Worm (Caenorhabditis elegans) whole organism, L1 larva: ENCODE measurements around the gene svop-1.

ENCODE experiments used
- C16A3.4 ChIP-seq: fragments of 150-350 bp; optimal IDR thresholded peaks from 2 replicates; lab custom pipeline; 2014; ENCODE audit warnings: missing biosample characterization, missing genetic modification characterization
- C34B4.2 ChIP-seq: sonication (generic microtip); optimal IDR thresholded peaks from 2 replicates; lab custom pipeline; 2017; ENCODE audit warnings: mild to moderate bottlenecking, missing genetic modification characterization, missing compliant biosample characterization
- F16B12.6 ChIP-seq: fragments of 150-350 bp; optimal IDR thresholded peaks from 2 replicates; lab custom pipeline; 2014; ENCODE audit warnings: missing biosample characterization, missing genetic modification characterization
- Y116A8C.19 ChIP-seq: sonication (generic microtip); optimal IDR thresholded peaks from 2 replicates; lab custom pipeline; 2016; ENCODE audit warnings: missing compliant biosample characterization, missing genetic modification characterization, borderline replicate concordance
- aha-1 ChIP-seq: fragments of 150-350 bp; optimal IDR thresholded peaks from 2 replicates; lab custom pipeline; 2014; ENCODE audit warnings: missing biosample characterization, missing genetic modification characterization
- ama-1 ChIP-seq: fragments of 150-350 bp; optimal IDR thresholded peaks from 2 replicates; lab custom pipeline; 2014
- blmp-1 ChIP-seq: fragments of 150-350 bp; optimal IDR thresholded peaks from 2 replicates; lab custom pipeline; 2014; ENCODE audit warnings: missing biosample characterization, missing genetic modification characterization
- ceh-8 ChIP-seq: fragments of 200-800 bp; sonication (Bioruptor generic); optimal IDR thresholded peaks from 2 replicates; lab custom pipeline; 2018; ENCODE audit warnings: mild to moderate bottlenecking, missing genetic modification characterization, moderate library complexity, missing compliant biosample characterization
- ceh-82 ChIP-seq, 3 experiments: fragments of 150-350 bp in 1 of 3; sonication (generic microtip) in 2 of 3; optimal IDR thresholded peaks; 2 replicates each; lab custom pipeline; 2014 to 2017; ENCODE audit warnings: missing biosample characterization in 3 of 3, missing genetic modification characterization in 3 of 3
- ces-1 ChIP-seq: fragments of 150-350 bp; optimal IDR thresholded peaks from 2 replicates; lab custom pipeline; 2014; ENCODE audit warnings: missing biosample characterization, missing genetic modification reagents, missing genetic modification characterization
- elt-2 ChIP-seq: sonication (generic microtip); optimal IDR thresholded peaks from 2 replicates; lab custom pipeline; 2016; ENCODE audit warnings: missing genetic modification characterization, mild to moderate bottlenecking, inconsistent platforms, missing compliant biosample characterization, missing genetic modification reagents
- fkh-10 ChIP-seq: sonication (generic microtip); optimal IDR thresholded peaks from 2 replicates; lab custom pipeline; 2017; ENCODE audit warnings: missing biosample characterization, missing genetic modification reagents, missing genetic modification characterization
- fkh-4 ChIP-seq: sonication (generic microtip); optimal IDR thresholded peaks from 2 replicates; lab custom pipeline; 2016; ENCODE audit warnings: missing compliant biosample characterization, missing genetic modification characterization, borderline replicate concordance
- fkh-8 ChIP-seq: sonication (generic microtip); optimal IDR thresholded peaks from 2 replicates; lab custom pipeline; 2016; ENCODE audit warnings: mild to moderate bottlenecking, missing genetic modification characterization, missing compliant biosample characterization
- fos-1 ChIP-seq: fragments of 150-350 bp; optimal IDR thresholded peaks from 2 replicates; lab custom pipeline; 2014; ENCODE audit warnings: missing biosample characterization, missing genetic modification characterization
- grh-1 ChIP-seq: fragments of 200-800 bp; sonication (Bioruptor generic); IDR thresholded peaks from 2 replicates; pipeline ENCODE4 v1.3.6; 2022; ENCODE audit warnings: missing genetic modification reagents, missing genetic modification characterization, missing compliant biosample characterization
- hlh-17 ChIP-seq: fragments of 200-800 bp; sonication (Bioruptor generic); optimal IDR thresholded peaks from 2 replicates; lab custom pipeline; 2018; ENCODE audit warnings: missing genetic modification characterization, mild to moderate bottlenecking, missing compliant biosample characterization, moderate library complexity, borderline replicate concordance
- hpl-2 ChIP-seq: fragments of 150-350 bp; optimal IDR thresholded peaks from 2 replicates; lab custom pipeline; 2014; ENCODE audit warnings: missing biosample characterization, missing genetic modification reagents, missing genetic modification characterization
- irx-1 ChIP-seq: sonication (generic microtip); optimal IDR thresholded peaks from 2 replicates; lab custom pipeline; 2016; ENCODE audit warnings: missing genetic modification characterization, missing compliant biosample characterization
- isw-1 ChIP-seq: fragments of 200-800 bp; sonication (Bioruptor generic); IDR thresholded peaks from 2 replicates; pipeline ENCODE4 v1.3.6; 2022; ENCODE audit warnings: missing genetic modification characterization, missing compliant biosample characterization
- jun-1 ChIP-seq: fragments of 150-350 bp; optimal IDR thresholded peaks from 2 replicates; lab custom pipeline; 2014; ENCODE audit warnings: missing biosample characterization, missing genetic modification reagents, missing genetic modification characterization
- lin-13 ChIP-seq: fragments of 150-350 bp; optimal IDR thresholded peaks from 2 replicates; lab custom pipeline; 2014; ENCODE audit warnings: missing biosample characterization, missing genetic modification reagents, missing genetic modification characterization
- lin-14 ChIP-seq: fragments of 200-800 bp; sonication (Bioruptor generic); optimal IDR thresholded peaks from 2 replicates; lab custom pipeline; 2018; ENCODE audit warnings: mild to moderate bottlenecking, missing genetic modification characterization, moderate library complexity, missing compliant biosample characterization
- lin-35 ChIP-seq, 2 experiments: fragments of 150-350 bp; optimal IDR thresholded peaks; 2 replicates each; lab custom pipeline; 2014; ENCODE audit warnings: missing biosample characterization in 2 of 2, missing genetic modification characterization in 2 of 2, missing genetic modification reagents in 2 of 2
- lin-39 ChIP-seq: fragments of 150-350 bp; optimal IDR thresholded peaks from 2 replicates; lab custom pipeline; 2014; ENCODE audit warnings: missing biosample characterization, missing genetic modification reagents, missing genetic modification characterization
- mab-9 ChIP-seq: fragments of 200-800 bp; sonication (Bioruptor generic); IDR thresholded peaks from 2 replicates; pipeline ENCODE4 v1.3.6; 2022; ENCODE audit warnings: missing genetic modification reagents, missing genetic modification characterization, missing compliant biosample characterization
- mef-2 ChIP-seq: fragments of 150-350 bp; optimal IDR thresholded peaks from 2 replicates; lab custom pipeline; 2014; ENCODE audit warnings: missing biosample characterization, missing genetic modification characterization
- mep-1 ChIP-seq: fragments of 150-350 bp; optimal IDR thresholded peaks from 2 replicates; lab custom pipeline; 2014; ENCODE audit warnings: missing biosample characterization, missing genetic modification characterization
- nhr-11 ChIP-seq: fragments of 150-350 bp; optimal IDR thresholded peaks from 2 replicates; lab custom pipeline; 2014; ENCODE audit warnings: missing biosample characterization, missing genetic modification characterization
- nhr-19 ChIP-seq: fragments of 200-800 bp; sonication (Bioruptor generic); conservative IDR thresholded peaks from 2 replicates; pipeline ENCODE4 v1.3.6; 2022; ENCODE audit warnings: missing genetic modification characterization, missing compliant biosample characterization
- nhr-237 ChIP-seq: fragments of 150-350 bp; optimal IDR thresholded peaks from 2 replicates; lab custom pipeline; 2014; ENCODE audit warnings: missing biosample characterization, missing genetic modification characterization
- nhr-28 ChIP-seq: fragments of 150-350 bp; optimal IDR thresholded peaks from 2 replicates; lab custom pipeline; 2014; ENCODE audit warnings: missing biosample characterization, missing genetic modification characterization
- nhr-47 ChIP-seq: sonication (generic microtip); optimal IDR thresholded peaks from 2 replicates; lab custom pipeline; 2016; ENCODE audit warnings: mild to moderate bottlenecking, missing genetic modification characterization, moderate library complexity, missing compliant biosample characterization
- nhr-71 ChIP-seq: sonication (generic microtip); optimal IDR thresholded peaks from 2 replicates; lab custom pipeline; 2016; ENCODE audit warnings: mild to moderate bottlenecking, missing genetic modification characterization, moderate library complexity, missing compliant biosample characterization
- nhr-76 ChIP-seq: sonication (generic microtip); optimal IDR thresholded peaks from 2 replicates; lab custom pipeline; 2017; ENCODE audit warnings: missing biosample characterization, missing genetic modification characterization
- nhr-77 ChIP-seq: fragments of 150-350 bp; optimal IDR thresholded peaks from 2 replicates; lab custom pipeline; 2014; ENCODE audit warnings: missing biosample characterization, missing genetic modification characterization
- nhr-90 ChIP-seq: sonication (generic microtip); optimal IDR thresholded peaks from 2 replicates; lab custom pipeline; 2016; ENCODE audit warnings: mild to moderate bottlenecking, missing genetic modification characterization, missing compliant biosample characterization; ENCODE audit not compliant: poor library complexity
- pag-3 ChIP-seq: sonication (generic microtip); optimal IDR thresholded peaks from 2 replicates; lab custom pipeline; 2017; ENCODE audit warnings: missing genetic modification characterization, mild to moderate bottlenecking, missing compliant biosample characterization, antibody characterized with exemption, borderline replicate concordance; ENCODE audit not compliant: insufficient read depth
- pax-3 ChIP-seq: fragments of 200-800 bp; sonication (Bioruptor generic); optimal IDR thresholded peaks from 2 replicates; lab custom pipeline; 2018; ENCODE audit warnings: mild to moderate bottlenecking, missing genetic modification characterization, moderate library complexity, missing compliant biosample characterization
- pqm-1 ChIP-seq: sonication (generic microtip); optimal IDR thresholded peaks from 3 replicates; lab custom pipeline; 2017; ENCODE audit warnings: missing biosample characterization, missing genetic modification characterization
- skn-1 ChIP-seq: fragments of 150-350 bp; optimal IDR thresholded peaks from 2 replicates; lab custom pipeline; 2014; ENCODE audit warnings: missing biosample characterization, missing genetic modification characterization
- snpc-4 ChIP-seq: fragments of 150-350 bp; optimal IDR thresholded peaks from 2 replicates; lab custom pipeline; 2014; ENCODE audit warnings: missing biosample characterization, missing genetic modification characterization
- snu-23 ChIP-seq: sonication (generic microtip); optimal IDR thresholded peaks from 2 replicates; lab custom pipeline; 2016; ENCODE audit warnings: missing genetic modification characterization, missing compliant biosample characterization
- sox-4 ChIP-seq: sonication (generic microtip); optimal IDR thresholded peaks from 2 replicates; lab custom pipeline; 2016; ENCODE audit warnings: missing genetic modification characterization, missing compliant biosample characterization
- sptf-1 ChIP-seq: fragments of 150-350 bp; optimal IDR thresholded peaks from 2 replicates; lab custom pipeline; 2014; ENCODE audit warnings: missing biosample characterization, missing genetic modification characterization
- swsn-7 ChIP-seq: sonication (generic microtip); optimal IDR thresholded peaks from 2 replicates; lab custom pipeline; 2016; ENCODE audit warnings: missing genetic modification characterization, missing compliant biosample characterization
- tbx-2 ChIP-seq: sonication (generic microtip); optimal IDR thresholded peaks from 2 replicates; lab custom pipeline; 2016; ENCODE audit warnings: missing genetic modification characterization, missing compliant biosample characterization
- tlp-1 ChIP-seq: fragments of 150-350 bp; optimal IDR thresholded peaks from 2 replicates; lab custom pipeline; 2014; ENCODE audit warnings: missing biosample characterization, missing genetic modification characterization
- unc-130 ChIP-seq: fragments of 150-350 bp; optimal IDR thresholded peaks from 2 replicates; lab custom pipeline; 2017; ENCODE audit warnings: missing biosample characterization, missing genetic modification characterization, inconsistent platforms
- unc-30 ChIP-seq: sonication (generic microtip); optimal IDR thresholded peaks from 2 replicates; lab custom pipeline; 2017; ENCODE audit warnings: missing biosample characterization, missing genetic modification characterization
- zag-1 ChIP-seq: fragments of 150-350 bp; optimal IDR thresholded peaks from 2 replicates; lab custom pipeline; 2014; ENCODE audit warnings: missing biosample characterization, missing genetic modification characterization
- zip-4 ChIP-seq: fragments of 200-800 bp; sonication (Bioruptor generic); optimal IDR thresholded peaks from 2 replicates; lab custom pipeline; 2018; ENCODE audit warnings: mild to moderate bottlenecking, missing genetic modification characterization, moderate library complexity, missing compliant biosample characterization
- ztf-4 ChIP-seq: fragments of 150-350 bp; optimal IDR thresholded peaks from 2 replicates; lab custom pipeline; 2014; ENCODE audit warnings: missing biosample characterization, missing genetic modification characterization

The svop-1 gene

ce11 chrIII:8904914-8905665 lies 19.8 kb upstream of the svop-1 start, which contains the start of gene unc-32 (continued):
- no peak for TF ChIP-seq lin-13
- no peak for TF ChIP-seq unc-30 (tag; lab: Kevin White, UChicago)
- no peak for TF ChIP-seq isw-1 (GFP tag; lab: Robert Waterston, UW)
- no peak for TF ChIP-seq irx-1 (tag; lab: Kevin White, UChicago)
- TF ChIP-seq tbx-2 (tag; lab: Kevin White, UChicago), result peak; percentile 21
- no peak for TF ChIP-seq zag-1 (tag; lab: Kevin White, UChicago)
- peak; percentile 44 for TF ChIP-seq nhr-47 (tag; lab: Kevin White, UChicago)
- no peak for TF ChIP-seq nhr-237 (tag; lab: Kevin White, UChicago)
- TF ChIP-seq blmp-1 (tag; lab: Kevin White, UChicago), result no peak
- TF ChIP-seq pag-3, result no peak
- no peak for TF ChIP-seq nhr-11
- no peak for TF ChIP-seq hpl-2 (GFP tag; lab: Kevin White, UChicago)
- no peak for TF ChIP-seq mef-2 (tag; lab: Kevin White, UChicago)
- no peak for TF ChIP-seq mab-9 (GFP tag; lab: Robert Waterston, UW)
- TF ChIP-seq nhr-28 (tag; lab: Kevin White, UChicago), result no peak
- no peak for TF ChIP-seq C34B4.2
- TF ChIP-seq fkh-4 (tag; lab: Kevin White, UChicago), result no peak
- TF ChIP-seq ces-1, result no peak
- peak in 2 of 3 experiments; percentile 26 to 72 for TF ChIP-seq ceh-82 (tag; optimal IDR thresholded peaks at IDR 0.05; lab: Kevin White, UChicago)
- TF ChIP-seq fos-1 (tag; lab: Kevin White, UChicago), result peak; percentile 11
- no peak for TF ChIP-seq unc-130 (tag; lab: Kevin White, UChicago)
- TF ChIP-seq snu-23 (GFP tag; lab: Kevin White, UChicago), result peak; percentile 56
- TF ChIP-seq nhr-90, result no peak
- TF ChIP-seq ceh-8 (GFP tag; lab: Kevin White, UChicago), result no peak
- peak; percentile 84 for TF ChIP-seq lin-14
- TF ChIP-seq swsn-7, result peak; percentile 35
- peak; percentile 50 for TF ChIP-seq skn-1 (tag; lab: Kevin White, UChicago)
- no peak for TF ChIP-seq jun-1 (tag; lab: Kevin White, UChicago)
- TF ChIP-seq ztf-4, result no peak
- no peak for TF ChIP-seq C16A3.4 (tag; lab: Kevin White, UChicago)
- no peak for TF ChIP-seq aha-1 (tag; lab: Kevin White, UChicago)
- no peak for TF ChIP-seq lin-39 (tag; lab: Kevin White, UChicago)
- TF ChIP-seq nhr-77 (tag; lab: Kevin White, UChicago), result no peak
- no peak for TF ChIP-seq tlp-1
- TF ChIP-seq fkh-8, result peak; percentile 80
- TF ChIP-seq snpc-4 (tag; lab: Kevin White, UChicago), result no peak
- TF ChIP-seq lin-35 (GFP tag; optimal IDR thresholded peaks at IDR 0.05; lab: Kevin White, UChicago), result peak; percentile 41 to 47
- TF ChIP-seq sox-4, result no peak
- TF ChIP-seq nhr-71 (tag; lab: Kevin White, UChicago), result peak; percentile 65
- TF ChIP-seq grh-1 (GFP tag; lab: Robert Waterston, UW), result no peak
- peak; percentile 1 for TF ChIP-seq zip-4 (GFP tag; lab: Kevin White, UChicago)
- no peak for TF ChIP-seq nhr-76 (tag; lab: Kevin White, UChicago)
- no peak for TF ChIP-seq pqm-1
- TF ChIP-seq Y116A8C.19 (tag; lab: Kevin White, UChicago), result no peak
- peak; percentile 33 for TF ChIP-seq fkh-10 (GFP tag; lab: Kevin White, UChicago)
- no peak for TF ChIP-seq hlh-17 (GFP tag; lab: Kevin White, UChicago)
- no peak for TF ChIP-seq pax-3 (tag; lab: Kevin White, UChicago)
- no peak for TF ChIP-seq nhr-19 (GFP tag; lab: Robert Waterston, UW)
- TF ChIP-seq sptf-1 (tag; lab: Kevin White, UChicago), result no peak
- TF ChIP-seq F16B12.6 (tag; lab: Kevin White, UChicago), result no peak
- TF ChIP-seq ama-1 (lab: Kevin White, UChicago), result no peak
- no peak for TF ChIP-seq elt-2 (tag; lab: Kevin White, UChicago)
- TF ChIP-seq mep-1 (tag; lab: Kevin White, UChicago), result peak; percentile 63
